Fruit fly (Drosophila melanogaster): ENCODE results near the gene B-H2.

- TF ChIP-seq nom (GFP tag; optimal IDR thresholded peaks at IDR 0.05) (no peak), Hr3 (GFP tag; optimal IDR thresholded peaks at IDR 0.05) (no peak), B-H1 (GFP tag; IDR thresholded peaks at IDR 0.05) (no peak)
Observed at dm6 chrX:17285069-17285468, 29.3 kb upstream of the B-H2 start.

Data from whole organism, embryonic.